Fruit fly (Drosophila melanogaster): Measurements from ENCODE around the gene CG18542.

- TF ChIP-seq CG17806 (tag; optimal IDR thresholded peaks at IDR 0.05) (no peak), CG8159 (tag; optimal IDR thresholded peaks at IDR 0.05) (no peak), CG9948 (tag; optimal IDR thresholded peaks at IDR 0.05) (no peak), Pif1B (GFP tag; optimal IDR thresholded peaks at IDR 0.05) (no peak), gl (tag; optimal IDR thresholded peaks at IDR 0.05) (no peak), CG8301 (tag; optimal IDR thresholded peaks at IDR 0.05) (no peak), CG32121 (GFP tag; IDR thresholded peaks at IDR 0.05) (no peak), CG15710 (tag; optimal IDR thresholded peaks at IDR 0.05) (no peak), Ets98B (GFP tag; IDR thresholded peaks at IDR 0.05) (no peak), CG12605 (GFP tag; IDR thresholded peaks at IDR 0.05) (peak; percentile 41; the same call in 1 of the 2 replicates)
Observed at dm6 chr3R:9674968-9675573, 10.5 kb upstream of the CG18542 start, which contains the start of gene Nepl12.

Measured in whole organism, pupa.